Fruit fly (Drosophila melanogaster) whole organism, embryonic: ENCODE measurements around the gene barc.

Experiments
- Abd-B ChIP-seq: fragments of 200-800 bp; sonication (Bioruptor generic); optimal IDR thresholded peaks from 2 replicates; lab custom pipeline; 2018; ENCODE audit warnings: missing biosample characterization, mild to moderate bottlenecking, missing genetic modification characterization, moderate library complexity
- Ada2b ChIP-seq: fragments of 200-800 bp; sonication (Bioruptor generic); IDR thresholded peaks from 2 replicates; pipeline ENCODE4 v1.3.6; 2022; ENCODE audit warnings: missing biosample characterization, missing genetic modification characterization
- B-H1 ChIP-seq: fragments of 200-800 bp; sonication (Bioruptor generic); IDR thresholded peaks from 3 replicates; pipeline ENCODE4 v1.3.6; 2022; ENCODE audit warnings: missing biosample characterization, missing genetic modification characterization
- Blimp-1 ChIP-seq: fragments of 200-800 bp; sonication (Bioruptor generic); optimal IDR thresholded peaks from 3 replicates; lab custom pipeline; 2018; ENCODE audit warnings: missing biosample characterization, missing genetic modification characterization, mild to moderate bottlenecking, moderate library complexity, missing genetic modification reagents
- Bteb2 ChIP-seq: fragments of 200-800 bp; sonication (Bioruptor generic); optimal IDR thresholded peaks from 2 replicates; lab custom pipeline; 2016; ENCODE audit warnings: missing biosample characterization, missing genetic modification characterization
- CG11695 ChIP-seq: fragments of 200-800 bp; sonication (Bioruptor generic); IDR thresholded peaks from 3 replicates; pipeline ENCODE4 v1.3.6; 2022; ENCODE audit warnings: missing biosample characterization, missing genetic modification characterization
- CG12299 ChIP-seq: fragments of 200-800 bp; sonication (Bioruptor generic); optimal IDR thresholded peaks from 2 replicates; lab custom pipeline; 2018; ENCODE audit warnings: missing biosample characterization, mild to moderate bottlenecking, missing genetic modification characterization
- CG13296 ChIP-seq: fragments of 200-800 bp; sonication (Bioruptor generic); optimal IDR thresholded peaks from 3 replicates; lab custom pipeline; 2018; ENCODE audit warnings: missing biosample characterization, mild to moderate bottlenecking, missing genetic modification characterization
- CG13894 ChIP-seq: fragments of 200-800 bp; sonication (Bioruptor generic); optimal IDR thresholded peaks from 3 replicates; lab custom pipeline; 2018; ENCODE audit warnings: missing biosample characterization, mild to moderate bottlenecking, missing genetic modification characterization, moderate library complexity
- CG14860 ChIP-seq: fragments of 200-800 bp; sonication (Bioruptor generic); IDR thresholded peaks from 3 replicates; pipeline ENCODE4 v1.3.6; 2022; ENCODE audit warnings: missing biosample characterization, missing genetic modification characterization; ENCODE audit not compliant: partially characterized antibody
- CG1647 ChIP-seq: fragments of 200-800 bp; sonication (Bioruptor generic); optimal IDR thresholded peaks from 3 replicates; lab custom pipeline; 2016; ENCODE audit warnings: missing biosample characterization, missing genetic modification characterization
- CG17186 ChIP-seq: fragments of 200-800 bp; sonication (Bioruptor generic); optimal IDR thresholded peaks from 3 replicates; lab custom pipeline; 2017; ENCODE audit warnings: missing biosample characterization, missing genetic modification reagents, missing genetic modification characterization
- CG17385 ChIP-seq: fragments of 200-800 bp; sonication (Bioruptor generic); optimal IDR thresholded peaks from 3 replicates; lab custom pipeline; 2018; ENCODE audit warnings: missing biosample characterization, mild to moderate bottlenecking, missing genetic modification characterization
- CG18619 ChIP-seq: fragments of 200-800 bp; sonication (Bioruptor generic); optimal IDR thresholded peaks from 3 replicates; lab custom pipeline; 2017; ENCODE audit warnings: missing biosample characterization, mild to moderate bottlenecking, missing genetic modification characterization
- CG3065 ChIP-seq: fragments of 200-800 bp; sonication (Bioruptor generic); optimal IDR thresholded peaks from 2 replicates; lab custom pipeline; 2016; ENCODE audit warnings: missing biosample characterization, missing genetic modification characterization
- CG31388 ChIP-seq: fragments of 200-800 bp; sonication (Bioruptor generic); optimal IDR thresholded peaks from 2 replicates; lab custom pipeline; 2016; ENCODE audit warnings: missing biosample characterization, missing genetic modification characterization
- CG31441 ChIP-seq: fragments of 200-800 bp; sonication (Bioruptor generic); IDR thresholded peaks from 2 replicates; pipeline ENCODE4 v1.3.6; 2022; ENCODE audit warnings: missing biosample characterization, missing genetic modification characterization
- CG32532 ChIP-seq: fragments of 200-800 bp; sonication (Bioruptor generic); IDR thresholded peaks from 2 replicates; pipeline ENCODE4 v1.3.6; 2022; ENCODE audit warnings: missing biosample characterization, missing genetic modification characterization
- CG34376 ChIP-seq: fragments of 200-800 bp; sonication (Bioruptor generic); optimal IDR thresholded peaks from 2 replicates; lab custom pipeline; 2018; ENCODE audit warnings: missing biosample characterization, mild to moderate bottlenecking, missing genetic modification characterization
- CG4282 ChIP-seq: fragments of 200-800 bp; sonication (Bioruptor generic); optimal IDR thresholded peaks from 2 replicates; lab custom pipeline; 2016; ENCODE audit warnings: missing biosample characterization, missing genetic modification characterization
- CG4360 ChIP-seq: fragments of 200-800 bp; sonication (Bioruptor generic); IDR thresholded peaks from 2 replicates; pipeline ENCODE4 v1.3.6; 2022; ENCODE audit warnings: missing biosample characterization, missing genetic modification characterization
- CG4707 ChIP-seq: fragments of 200-800 bp; sonication (Bioruptor generic); optimal IDR thresholded peaks from 2 replicates; lab custom pipeline; 2018; ENCODE audit warnings: missing biosample characterization, mild to moderate bottlenecking, missing genetic modification characterization, moderate library complexity
- CG6689 ChIP-seq: fragments of 200-800 bp; sonication (Bioruptor generic); IDR thresholded peaks from 2 replicates; pipeline ENCODE4 v1.3.6; 2022; ENCODE audit warnings: missing biosample characterization, missing genetic modification characterization
- CG7271 ChIP-seq: fragments of 200-800 bp; sonication (Bioruptor generic); optimal IDR thresholded peaks from 2 replicates; lab custom pipeline; 2018; ENCODE audit warnings: missing biosample characterization, mild to moderate bottlenecking, missing genetic modification characterization, moderate library complexity
- CG8388 ChIP-seq: fragments of 200-800 bp; sonication (Bioruptor generic); optimal IDR thresholded peaks from 2 replicates; lab custom pipeline; 2019; ENCODE audit warnings: missing biosample characterization, mild to moderate bottlenecking, missing genetic modification characterization, moderate library complexity
- CG8478 ChIP-seq: fragments of >200 bp; optimal IDR thresholded peaks from 2 replicates; lab custom pipeline; 2018
- D ChIP-seq, 2 experiments: fragments of 200-800 bp in 1 of 2; fragments of >200 bp in 1 of 2; sonication (Bioruptor generic) in 1 of 2; optimal IDR thresholded peaks; 2 replicates in 1 of 2; 3 replicates in 1 of 2; lab custom pipeline; 2017; ENCODE audit warnings: mild to moderate bottlenecking in 1 of 2, missing biosample characterization in 1 of 2, missing genetic modification characterization in 1 of 2, missing genetic modification reagents in 1 of 2
- ERR ChIP-seq: fragments of 200-800 bp; sonication (Bioruptor generic); optimal IDR thresholded peaks from 2 replicates; lab custom pipeline; 2016; ENCODE audit warnings: missing biosample characterization, missing genetic modification characterization
- Eip74EF ChIP-seq, 2 experiments: fragments of 200-800 bp in 1 of 2; fragments of >200 bp in 1 of 2; sonication (Bioruptor generic) in 1 of 2; optimal IDR thresholded peaks; 2 replicates each; lab custom pipeline; 2017 to 2019; ENCODE audit warnings: missing biosample characterization in 2 of 2, missing genetic modification characterization in 2 of 2, mild to moderate bottlenecking in 1 of 2, moderate library complexity in 1 of 2
- Fer3 ChIP-seq: fragments of 200-800 bp; sonication (Bioruptor generic); optimal IDR thresholded peaks from 2 replicates; lab custom pipeline; 2018; ENCODE audit warnings: missing biosample characterization, mild to moderate bottlenecking, missing genetic modification characterization, moderate library complexity
- Hey ChIP-seq: fragments of 200-800 bp; sonication (Bioruptor generic); optimal IDR thresholded peaks from 3 replicates; lab custom pipeline; 2018; ENCODE audit warnings: missing biosample characterization, mild to moderate bottlenecking, missing genetic modification characterization
- Hmr ChIP-seq: fragments of 200-800 bp; sonication (Bioruptor generic); optimal IDR thresholded peaks from 3 replicates; lab custom pipeline; 2017; ENCODE audit warnings: mild to moderate bottlenecking, missing biosample characterization, missing genetic modification reagents, missing genetic modification characterization
- NFAT ChIP-seq: fragments of 200-800 bp; sonication (Bioruptor generic); IDR thresholded peaks from 2 replicates; pipeline ENCODE4 v1.3.6; 2022; ENCODE audit warnings: missing biosample characterization, missing genetic modification characterization
- Nf-YB ChIP-seq: fragments of 200-800 bp; sonication (Bioruptor generic); optimal IDR thresholded peaks from 3 replicates; lab custom pipeline; 2019; ENCODE audit warnings: missing biosample characterization, mild to moderate bottlenecking, missing genetic modification characterization, moderate library complexity
- Opbp ChIP-seq: fragments of 200-800 bp; sonication (Bioruptor generic); IDR thresholded peaks from 3 replicates; pipeline ENCODE4 v1.3.6; 2022; ENCODE audit warnings: missing biosample characterization, missing genetic modification characterization; ENCODE audit not compliant: partially characterized antibody
- Optix ChIP-seq: fragments of 200-800 bp; sonication (Bioruptor generic); IDR thresholded peaks from 3 replicates; pipeline ENCODE4 v1.3.6; 2022; ENCODE audit warnings: missing biosample characterization, missing genetic modification characterization
- Scr ChIP-seq: fragments of 200-800 bp; sonication (Bioruptor generic); IDR thresholded peaks from 2 replicates; pipeline ENCODE4 v1.3.6; 2022; ENCODE audit warnings: missing biosample characterization, missing genetic modification characterization; ENCODE audit not compliant: partially characterized antibody
- Six4 ChIP-seq: fragments of 200-800 bp; sonication (Bioruptor generic); optimal IDR thresholded peaks from 2 replicates; lab custom pipeline; 2016; ENCODE audit warnings: missing biosample characterization, missing genetic modification characterization
- amos ChIP-seq: fragments of 200-800 bp; sonication (Bioruptor generic); IDR thresholded peaks from 2 replicates; pipeline ENCODE4 v1.3.6; 2022; ENCODE audit warnings: missing biosample characterization, missing genetic modification characterization; ENCODE audit not compliant: partially characterized antibody
- ase ChIP-seq: fragments of 200-800 bp; sonication (Bioruptor generic); IDR thresholded peaks from 3 replicates; pipeline ENCODE4 v1.3.6; 2022; ENCODE audit warnings: missing biosample characterization, missing genetic modification characterization
- crc ChIP-seq: fragments of 200-800 bp; sonication (Bioruptor generic); optimal IDR thresholded peaks from 2 replicates; lab custom pipeline; 2016; ENCODE audit warnings: missing biosample characterization, missing genetic modification characterization
- danr ChIP-seq: fragments of 200-800 bp; sonication (Bioruptor generic); IDR thresholded peaks from 2 replicates; pipeline ENCODE4 v1.3.6; 2022; ENCODE audit warnings: missing biosample characterization, missing genetic modification characterization
- esg ChIP-seq: fragments of 200-800 bp; sonication (Bioruptor generic); conservative IDR thresholded peaks from 2 replicates; pipeline ENCODE4 v1.3.6; 2022; ENCODE audit warnings: missing biosample characterization, missing genetic modification characterization
- exex ChIP-seq: fragments of 200-800 bp; sonication (Bioruptor generic); optimal IDR thresholded peaks from 4 replicates; lab custom pipeline; 2018; ENCODE audit warnings: missing biosample characterization, mild to moderate bottlenecking, missing genetic modification characterization, moderate library complexity
- fru ChIP-seq: fragments of >200 bp; optimal IDR thresholded peaks from 2 replicates; lab custom pipeline; 2017
- gro ChIP-seq: fragments of 200-800 bp; sonication (Bioruptor generic); optimal IDR thresholded peaks from 2 replicates; lab custom pipeline; 2016; ENCODE audit warnings: missing biosample characterization, missing genetic modification characterization
- lola ChIP-seq, 3 experiments: fragments of >200 bp in 2 of 3; fragments of 200-800 bp in 1 of 3; sonication (Bioruptor generic) in 1 of 3; optimal IDR thresholded peaks; 2 replicates each; lab custom pipeline; 2017 to 2019; ENCODE audit warnings: missing biosample characterization in 3 of 3, missing genetic modification characterization in 3 of 3, mild to moderate bottlenecking in 1 of 3, moderate library complexity in 1 of 3
- nau ChIP-seq: fragments of 200-800 bp; sonication (Bioruptor generic); optimal IDR thresholded peaks from 3 replicates; lab custom pipeline; 2017; ENCODE audit warnings: missing biosample characterization, mild to moderate bottlenecking, missing genetic modification characterization, missing genetic modification reagents
- rib ChIP-seq: fragments of 200-800 bp; sonication (Bioruptor generic); IDR thresholded peaks from 2 replicates; pipeline ENCODE4 v1.3.6; 2022; ENCODE audit warnings: missing biosample characterization, missing genetic modification characterization
- run ChIP-seq: fragments of 200-800 bp; sonication (Bioruptor generic); optimal IDR thresholded peaks from 3 replicates; lab custom pipeline; 2018; ENCODE audit warnings: missing biosample characterization, mild to moderate bottlenecking, missing genetic modification characterization
- slou ChIP-seq: fragments of 200-800 bp; sonication (Bioruptor generic); optimal IDR thresholded peaks from 3 replicates; lab custom pipeline; 2016; ENCODE audit warnings: missing biosample characterization, missing genetic modification characterization

The barc gene

DNA sequence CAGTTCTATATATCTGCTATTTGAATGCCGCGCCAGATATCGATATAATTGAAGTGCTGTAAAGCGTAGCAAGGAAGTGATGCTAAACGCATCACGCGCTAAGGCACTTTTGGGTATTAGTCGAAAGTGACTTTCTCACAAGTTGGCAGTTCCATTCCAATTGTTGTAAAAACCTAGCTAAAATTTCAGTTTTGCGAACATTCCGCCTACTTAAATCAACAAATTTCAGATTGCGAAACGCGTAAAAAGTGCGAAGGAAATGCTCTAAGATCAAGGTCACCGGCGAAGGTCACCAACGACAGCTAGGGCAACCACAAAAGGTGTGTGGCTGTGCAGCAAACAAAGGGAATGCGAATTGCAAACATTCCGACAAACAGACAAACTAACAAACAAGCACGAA lies 12.8 kb upstream of the barc start, which contains the start of gene Syx7 (continued):
- TF ChIP-seq CG18619, result no peak
- no peak for TF ChIP-seq CG14860
- no peak for TF ChIP-seq Six4 (GFP tag; lab: Kevin White, UChicago)
- TF ChIP-seq esg (GFP tag; lab: Robert Waterston, UW), result no peak
- no peak for TF ChIP-seq Optix (GFP tag; lab: Robert Waterston, UW)
- TF ChIP-seq exex (tag; lab: Kevin White, UChicago), result no peak
- no peak for TF ChIP-seq CG31441 (GFP tag; lab: Robert Waterston, UW)
- no peak for TF ChIP-seq run (tag; lab: Kevin White, UChicago)
- TF ChIP-seq CG17385, result no peak
- TF ChIP-seq CG34376 (GFP tag; lab: Kevin White, UChicago), result no peak
- peak; percentile 52 for TF ChIP-seq CG17186 (GFP tag; lab: Kevin White, UChicago)
- no peak for TF ChIP-seq CG8478 (lab: Kevin White, UChicago)
- TF ChIP-seq Eip74EF (GFP tag; optimal IDR thresholded peaks at IDR 0.05; lab: Kevin White, UChicago), result no peak
- no peak for TF ChIP-seq crc (GFP tag; lab: Kevin White, UChicago)
- no peak for TF ChIP-seq Abd-B (GFP tag; lab: Kevin White, UChicago)
- no peak for TF ChIP-seq CG4282 (GFP tag; lab: Kevin White, UChicago)
- TF ChIP-seq rib (GFP tag; lab: Robert Waterston, UW), result peak; percentile 68
- TF ChIP-seq Fer3 (tag; lab: Kevin White, UChicago), result no peak
- TF ChIP-seq CG4707 (GFP tag; lab: Kevin White, UChicago), result no peak
- no peak for TF ChIP-seq CG6689 (GFP tag; lab: Robert Waterston, UW)
- TF ChIP-seq Bteb2 (GFP tag; lab: Kevin White, UChicago), result no peak
- TF ChIP-seq CG31388 (GFP tag; lab: Kevin White, UChicago), result no peak
- TF ChIP-seq CG4360 (GFP tag; lab: Robert Waterston, UW), result no peak
- no peak for TF ChIP-seq danr (GFP tag; lab: Robert Waterston, UW)
- no peak for TF ChIP-seq CG11695 (GFP tag; lab: Robert Waterston, UW)
- peak; percentile 33 for TF ChIP-seq ERR (GFP tag; lab: Kevin White, UChicago)
- TF ChIP-seq CG3065 (GFP tag; lab: Kevin White, UChicago), result no peak
- no peak for TF ChIP-seq lola (GFP tag; optimal IDR thresholded peaks at IDR 0.05; lab: Kevin White, UChicago)
- peak; percentile 62 for TF ChIP-seq Scr (GFP tag; lab: Robert Waterston, UW)
- TF ChIP-seq nau (GFP tag; lab: Kevin White, UChicago), result no peak
- peak; percentile 62 for TF ChIP-seq gro
- TF ChIP-seq Blimp-1, result no peak
- TF ChIP-seq CG1647, result no peak
- no peak for TF ChIP-seq fru (lab: Kevin White, UChicago)
- no peak for TF ChIP-seq Hey (tag; lab: Kevin White, UChicago)
- TF ChIP-seq CG12299 (tag; lab: Kevin White, UChicago), result no peak
- no peak for TF ChIP-seq D (optimal IDR thresholded peaks at IDR 0.05; lab: Kevin White, UChicago)
- no peak for TF ChIP-seq D (GFP tag; optimal IDR thresholded peaks at IDR 0.05; lab: Kevin White, UChicago)
- TF ChIP-seq CG13894 (tag; lab: Kevin White, UChicago), result no peak
- TF ChIP-seq ase (GFP tag; lab: Robert Waterston, UW), result no peak
- peak; percentile 17 for TF ChIP-seq Nf-YB (GFP tag; lab: Kevin White, UChicago)
- no peak for TF ChIP-seq NFAT (GFP tag; lab: Robert Waterston, UW)
- no peak for TF ChIP-seq CG32532 (GFP tag; lab: Robert Waterston, UW)
- TF ChIP-seq Ada2b, result no peak
- TF ChIP-seq Hmr (GFP tag; lab: Kevin White, UChicago), result no peak
- TF ChIP-seq Opbp (GFP tag; lab: Robert Waterston, UW), result peak; percentile 78
- no peak for TF ChIP-seq CG13296 (GFP tag; lab: Kevin White, UChicago)
- no peak for TF ChIP-seq slou (GFP tag; lab: Kevin White, UChicago)
- peak; percentile 71 for TF ChIP-seq amos
- TF ChIP-seq CG7271 (tag; lab: Kevin White, UChicago), result no peak
- no peak for TF ChIP-seq CG8388 (GFP tag; lab: Kevin White, UChicago)
- TF ChIP-seq B-H1 (GFP tag; lab: Robert Waterston, UW), result no peak
